Worm (Caenorhabditis elegans) whole organism, young adult: ENCODE measurements around the gene E01B7.2.
"Not testable (repeated sequence)": the region's sequence is repeated elsewhere in the genome, so short reads cannot be mapped to it uniquely, and the experiment has no call there.

Experiments used
- B0035.1 ChIP-seq: sonication (generic microtip); optimal IDR thresholded peaks from 2 replicates; lab custom pipeline; 2016; ENCODE audit warnings: missing genetic modification characterization, mild to moderate bottlenecking, missing compliant biosample characterization, missing genotype, missing genetic modification reagents
- B0336.3 ChIP-seq: fragments of 200-800 bp; sonication (Bioruptor generic); IDR thresholded peaks from 2 replicates; pipeline ENCODE4 v1.3.6; 2022; ENCODE audit warnings: missing genetic modification characterization, missing compliant biosample characterization
- D2030.7 ChIP-seq: fragments of 200-800 bp; sonication (Bioruptor generic); IDR thresholded peaks from 2 replicates; pipeline ENCODE4 v1.3.6; 2022; ENCODE audit warnings: missing genetic modification reagents, missing genetic modification characterization, missing compliant biosample characterization
- F23B12.7 ChIP-seq: sonication (generic microtip); optimal IDR thresholded peaks from 2 replicates; lab custom pipeline; 2017; ENCODE audit warnings: missing genetic modification characterization, mild to moderate bottlenecking, missing compliant biosample characterization, antibody characterized with exemption, moderate library complexity; ENCODE audit not compliant: insufficient read depth
- F52B5.7 ChIP-seq: sonication (generic microtip); optimal IDR thresholded peaks from 2 replicates; lab custom pipeline; 2016; ENCODE audit warnings: mild to moderate bottlenecking, missing genetic modification characterization, missing compliant biosample characterization
- K11D2.4 ChIP-seq: fragments of 200-800 bp; sonication (Bioruptor generic); IDR thresholded peaks from 2 replicates; pipeline ENCODE4 v1.3.6; 2022; ENCODE audit warnings: missing genetic modification reagents, missing genetic modification characterization, missing compliant biosample characterization
- Y53F4B.3 ChIP-seq: fragments of 200-800 bp; sonication (Bioruptor generic); IDR thresholded peaks from 2 replicates; pipeline ENCODE4 v1.3.6; 2022; ENCODE audit warnings: missing genetic modification reagents, missing genetic modification characterization, missing compliant biosample characterization
- aptf-2 ChIP-seq: fragments of 200-800 bp; sonication (Bioruptor generic); conservative IDR thresholded peaks from 2 replicates; pipeline ENCODE4 v1.3.6; 2022; ENCODE audit warnings: missing genetic modification reagents, missing genetic modification characterization, missing compliant biosample characterization
- athp-1 ChIP-seq: sonication (generic microtip); optimal IDR thresholded peaks from 2 replicates; lab custom pipeline; 2017; ENCODE audit warnings: mild to moderate bottlenecking, missing genetic modification characterization, missing compliant biosample characterization
- bed-1 ChIP-seq: fragments of 200-800 bp; sonication (Bioruptor generic); IDR thresholded peaks from 2 replicates; pipeline ENCODE4 v1.3.6; 2022; ENCODE audit warnings: missing genetic modification reagents, missing genetic modification characterization, missing compliant biosample characterization
- cebp-2 ChIP-seq: fragments of 200-800 bp; sonication (Bioruptor generic); IDR thresholded peaks from 2 replicates; pipeline ENCODE4 v1.3.6; 2022; ENCODE audit warnings: missing genetic modification characterization, missing compliant biosample characterization
- ceh-27 ChIP-seq: fragments of 200-800 bp; sonication (Bioruptor generic); optimal IDR thresholded peaks from 2 replicates; lab custom pipeline; 2018; ENCODE audit warnings: mild to moderate bottlenecking, missing genetic modification characterization, moderate library complexity, missing compliant biosample characterization
- dox-1 ChIP-seq: fragments of 200-800 bp; sonication (Bioruptor generic); IDR thresholded peaks from 2 replicates; pipeline ENCODE4 v1.3.6; 2022; ENCODE audit warnings: missing genetic modification reagents, missing genetic modification characterization, missing compliant biosample characterization
- dpff-1 ChIP-seq: sonication (generic microtip); optimal IDR thresholded peaks from 2 replicates; lab custom pipeline; 2017; ENCODE audit warnings: mild to moderate bottlenecking, missing genetic modification characterization, missing compliant biosample characterization
- efl-1 ChIP-seq: fragments of 150-350 bp; optimal IDR thresholded peaks from 2 replicates; lab custom pipeline; 2014; ENCODE audit warnings: missing biosample characterization, missing genetic modification reagents, missing genetic modification characterization
- egl-44 ChIP-seq: fragments of 200-800 bp; sonication (Bioruptor generic); IDR thresholded peaks from 2 replicates; pipeline ENCODE4 v1.3.6; 2022; ENCODE audit warnings: missing genetic modification reagents, missing genetic modification characterization, missing compliant biosample characterization
- fkh-3 ChIP-seq: sonication (generic microtip); optimal IDR thresholded peaks from 2 replicates; lab custom pipeline; 2016; ENCODE audit warnings: mild to moderate bottlenecking, missing genetic modification characterization, missing compliant biosample characterization
- gei-17 ChIP-seq: fragments of 200-800 bp; sonication (Bioruptor generic); optimal IDR thresholded peaks from 2 replicates; lab custom pipeline; 2018; ENCODE audit warnings: mild to moderate bottlenecking, missing genetic modification characterization, missing compliant biosample characterization
- hrde-1 ChIP-seq: sonication (generic microtip); optimal IDR thresholded peaks from 2 replicates; lab custom pipeline; 2016; ENCODE audit warnings: missing genetic modification characterization, mild to moderate bottlenecking, missing compliant biosample characterization, moderate library complexity, missing genotype, missing genetic modification reagents, borderline replicate concordance
- lin-40 ChIP-seq: sonication (generic microtip); optimal IDR thresholded peaks from 2 replicates; lab custom pipeline; 2016; ENCODE audit warnings: missing genetic modification characterization, mild to moderate bottlenecking, missing compliant biosample characterization, missing genotype, missing genetic modification reagents
- mcd-1 ChIP-seq: fragments of 200-800 bp; sonication (Bioruptor generic); IDR thresholded peaks from 2 replicates; pipeline ENCODE4 v1.3.6; 2022; ENCODE audit warnings: missing genetic modification reagents, missing genetic modification characterization, missing compliant biosample characterization
- nhr-179 ChIP-seq: sonication (generic microtip); optimal IDR thresholded peaks from 2 replicates; lab custom pipeline; 2016; ENCODE audit warnings: mild to moderate bottlenecking, missing genetic modification characterization, missing compliant biosample characterization
- nhr-80 ChIP-seq: sonication (generic microtip); optimal IDR thresholded peaks from 2 replicates; lab custom pipeline; 2016; ENCODE audit warnings: missing genetic modification characterization, missing compliant biosample characterization
- pbrm-1 ChIP-seq: fragments of 200-800 bp; sonication (Bioruptor generic); IDR thresholded peaks from 2 replicates; pipeline ENCODE4 v1.3.6; 2022; ENCODE audit warnings: missing genetic modification reagents, missing genetic modification characterization, missing compliant biosample characterization
- repo-1 ChIP-seq: sonication (generic microtip); optimal IDR thresholded peaks from 2 replicates; lab custom pipeline; 2017; ENCODE audit warnings: mild to moderate bottlenecking, missing genetic modification characterization, missing compliant biosample characterization
- sdz-38 ChIP-seq: sonication (generic microtip); optimal IDR thresholded peaks from 2 replicates; lab custom pipeline; 2016; ENCODE audit warnings: missing genotype, missing genetic modification characterization, missing compliant biosample characterization
- tlf-1 ChIP-seq: fragments of 200-800 bp; sonication (Bioruptor generic); optimal IDR thresholded peaks from 2 replicates; lab custom pipeline; 2018; ENCODE audit warnings: mild to moderate bottlenecking, missing genetic modification characterization, missing compliant biosample characterization
- zfh-2 ChIP-seq: fragments of 200-800 bp; sonication (Bioruptor generic); conservative IDR thresholded peaks from 2 replicates; pipeline ENCODE4 v1.3.6; 2022; ENCODE audit warnings: missing genetic modification reagents, missing genetic modification characterization, missing compliant biosample characterization
- ztf-18 ChIP-seq: sonication (generic microtip); optimal IDR thresholded peaks from 2 replicates; lab custom pipeline; 2016; ENCODE audit warnings: missing genotype, mild to moderate bottlenecking, missing genetic modification characterization, missing compliant biosample characterization
- ztf-26 ChIP-seq: sonication (generic microtip); optimal IDR thresholded peaks from 2 replicates; lab custom pipeline; 2017; ENCODE audit warnings: missing genetic modification characterization, missing compliant biosample characterization

E01B7.2 gene

DNA sequence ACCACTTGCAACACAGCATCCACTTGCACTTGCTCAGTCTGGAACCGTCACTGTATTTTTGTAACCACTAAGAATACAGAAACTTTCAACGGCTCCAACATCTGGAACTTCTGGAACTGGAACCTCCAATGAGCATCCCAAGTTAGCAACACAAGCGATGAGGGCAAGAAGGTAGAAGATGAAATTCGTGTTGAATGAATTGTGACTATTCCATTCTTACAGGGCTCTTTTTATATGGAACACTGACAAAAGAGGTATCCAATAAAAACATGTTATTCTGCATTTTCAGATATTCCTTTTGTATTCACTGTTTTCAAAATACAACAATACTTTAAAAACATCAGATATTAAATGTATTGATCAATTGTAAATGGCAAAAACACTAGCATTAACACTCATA, 27.6 kb upstream of the E01B7.2 start, which contains the start of gene C06H5.11:
TSS of gene C06H5.11 (minus strand) at position 101 of the 400 bp plus-strand sequence.
- not testable (repeated sequence) for TF ChIP-seq pbrm-1, nhr-80, sdz-38
- TF ChIP-seq, all 124 proteins: peak for 0; not testable (repeated sequence) for 124

ce11 chrV:17894485-17894884, 27.1 kb upstream of the E01B7.2 start, which contains the start of gene C06H5.12:
Gene C06H5.12 (plus strand): TSS chrV:17894785.
- not testable (repeated sequence) for TF ChIP-seq F23B12.7; bed-1 (GFP tag; lab: Robert Waterston, UW); B0035.1 (tag; lab: Kevin White, UChicago)

ce11 chrV:17896736-17897353, 24.7 kb upstream of the E01B7.2 start, which contains the start of gene fbxa-156:
Gene fbxa-156 (minus strand): TSS chrV:17896786.
- TF ChIP-seq gei-17 (GFP tag; lab: Kevin White, UChicago), result no peak
- peak; percentile 1 for TF ChIP-seq nhr-80
- no peak for TF ChIP-seq ztf-26 (tag; lab: Kevin White, UChicago)
- TF ChIP-seq K11D2.4 (GFP tag; lab: Robert Waterston, UW), result no peak
- no peak for TF ChIP-seq dox-1 (GFP tag; lab: Robert Waterston, UW)

ce11 chrV:17897646-17898045, 23.9 kb upstream of the E01B7.2 start, which contains the start of gene C06H5.13:
Gene C06H5.13 (minus strand): TSS chrV:17897746.
- TF ChIP-seq K11D2.4 (GFP tag; lab: Robert Waterston, UW); ztf-26 (tag; lab: Kevin White, UChicago); B0336.3: not testable (repeated sequence)

DNA sequence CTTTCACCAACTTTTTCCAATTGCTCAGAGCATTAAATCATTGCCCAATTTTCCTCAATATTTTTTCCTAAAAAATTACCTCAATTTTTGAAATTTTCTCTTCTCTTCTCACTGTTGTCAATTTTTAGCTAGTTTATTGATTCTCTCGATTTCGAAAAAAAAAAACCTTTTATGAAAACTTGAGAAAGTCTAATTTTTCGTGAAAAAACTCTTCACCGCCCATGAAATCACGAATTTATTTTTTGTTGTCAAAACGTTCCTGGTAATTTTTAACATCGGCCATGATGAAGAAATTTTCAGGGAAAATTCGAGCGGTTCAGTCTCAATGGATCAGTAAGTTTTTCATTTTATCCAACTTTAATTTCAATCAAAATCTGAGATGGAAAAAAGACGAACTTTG, 22.1 kb upstream of the E01B7.2 start, which contains the start of gene fbxa-157:
TSS of gene fbxa-157 (plus strand) at position 301 of the 400 bp plus-strand sequence.
- no peak for TF ChIP-seq Y53F4B.3 (GFP tag; lab: Robert Waterston, UW)
- no peak for TF ChIP-seq efl-1 (GFP tag; lab: Kevin White, UChicago)
- no peak for TF ChIP-seq egl-44 (GFP tag; lab: Robert Waterston, UW)
- no peak for TF ChIP-seq hrde-1 (tag; lab: Kevin White, UChicago)
- no peak for TF ChIP-seq fkh-3
- no peak for TF ChIP-seq tlf-1 (GFP tag; lab: Kevin White, UChicago)
- TF ChIP-seq nhr-179 (tag; lab: Kevin White, UChicago), result no peak
- TF ChIP-seq F52B5.7 (tag; lab: Kevin White, UChicago), result no peak
- TF ChIP-seq ceh-27, result no peak
- TF ChIP-seq dpff-1 (tag; lab: Kevin White, UChicago), result no peak
- TF ChIP-seq lin-40 (tag; lab: Kevin White, UChicago), result no peak
- TF ChIP-seq zfh-2 (GFP tag; lab: Robert Waterston, UW), result no peak
- TF ChIP-seq mcd-1 (GFP tag; lab: Robert Waterston, UW), result no peak
- TF ChIP-seq repo-1 (tag; lab: Kevin White, UChicago), result no peak
- no peak for TF ChIP-seq cebp-2 (GFP tag; lab: Robert Waterston, UW)
- TF ChIP-seq aptf-2, result no peak

- not testable (repeated sequence) for TF ChIP-seq D2030.7; ztf-18; athp-1 (tag; lab: Kevin White, UChicago)
Observed at ce11 chrV:17903829-17904228, 17.7 kb upstream of the E01B7.2 start, which contains the start of gene C06H5.14. Gene C06H5.14 (plus strand): TSS chrV:17904129.
